Fruit fly (Drosophila melanogaster) Kc167 (cell line): Measurements from ENCODE around the gene CG7778.

Source experiments
- Myc ChIP-seq: fragments of >200 bp; optimal IDR thresholded peaks from 2 replicates; lab custom pipeline; 2017; ENCODE audit warnings: missing external identifiers
- Sin3A ChIP-seq: fragments of >200 bp; optimal IDR thresholded peaks from 2 replicates; lab custom pipeline; 2018; ENCODE audit warnings: missing external identifiers
- h ChIP-seq: fragments of >200 bp; optimal IDR thresholded peaks from 3 replicates; lab custom pipeline; 2018; ENCODE audit warnings: missing external identifiers
- psq ChIP-seq: fragments of >200 bp; optimal IDR thresholded peaks from 2 replicates; lab custom pipeline; 2017; ENCODE audit warnings: missing external identifiers
- ttk ChIP-seq: sonication (Bioruptor generic); optimal IDR thresholded peaks from 2 replicates; lab custom pipeline; 2017; ENCODE audit warnings: missing external identifiers

DNA sequence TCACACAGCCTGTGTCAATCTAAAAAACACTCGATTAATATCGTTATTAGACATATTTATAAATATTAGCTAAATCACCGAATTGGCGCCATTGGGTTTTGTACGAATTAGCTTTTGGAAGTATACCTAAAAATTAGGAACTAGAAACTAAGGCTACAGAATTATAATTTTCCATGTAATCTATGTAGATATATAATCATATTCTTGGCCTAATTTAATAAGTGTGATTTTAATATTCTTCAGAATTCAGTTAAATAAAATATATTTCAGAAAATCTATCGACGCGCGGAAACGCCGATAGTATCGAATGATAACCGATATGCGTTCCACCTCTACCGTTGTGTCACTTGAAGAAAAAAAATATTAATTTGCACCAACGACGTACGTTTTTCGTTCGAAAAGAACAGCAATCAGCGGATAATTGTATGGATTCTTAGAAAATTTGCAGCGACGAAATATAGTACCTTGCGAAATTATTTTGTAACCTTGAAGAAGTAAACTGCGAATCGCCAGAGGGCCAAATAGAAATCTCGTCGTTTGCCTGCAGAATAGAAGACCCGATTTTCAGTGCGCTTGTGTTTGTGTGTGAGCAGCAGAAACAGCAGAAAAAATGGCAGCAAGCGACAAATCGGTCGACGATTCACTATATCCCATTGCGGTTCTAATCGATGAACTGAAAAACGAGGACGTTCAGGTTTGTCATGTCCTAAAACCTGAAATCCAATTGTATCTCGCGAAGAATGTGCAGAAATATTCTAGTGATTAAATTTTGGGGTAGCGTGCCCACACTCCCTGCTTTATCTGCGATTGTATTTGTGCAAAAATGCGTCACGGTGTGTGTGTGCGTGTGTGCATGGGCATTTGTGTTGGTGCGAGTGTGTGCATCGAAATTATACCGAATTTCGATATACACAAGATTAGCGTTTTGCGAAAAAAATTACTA lies 19.6 kb downstream of the CG7778 start, which contains the start of gene Pp2A-29B:
- TF ChIP-seq psq (lab: Kevin White, UChicago) (no peak), Myc (lab: Kevin White, UChicago) (no peak), Sin3A (lab: Kevin White, UChicago) (no peak), h (no peak), ttk (lab: Kevin White, UChicago) (no peak)
